Worm (Caenorhabditis elegans) whole organism, L3 larva: Measurements from ENCODE around the gene dsl-2.
A peak's percentile ranks its signal among the peaks of the same experiment; 100 is the strongest.

Experiments used
- R02D3.7 ChIP-seq: fragments of 150-350 bp; optimal IDR thresholded peaks from 2 replicates; lab custom pipeline; 2014; ENCODE audit warnings: missing biosample characterization, missing genetic modification characterization
- aly-2 ChIP-seq: fragments of 150-350 bp; optimal IDR thresholded peaks from 2 replicates; lab custom pipeline; 2014; ENCODE audit warnings: missing biosample characterization, missing genetic modification characterization
- ama-1 ChIP-seq: fragments of 150-350 bp; optimal IDR thresholded peaks from 2 replicates; lab custom pipeline; 2018
- ceh-16 ChIP-seq: sonication (generic microtip); optimal IDR thresholded peaks from 2 replicates; lab custom pipeline; 2017; ENCODE audit warnings: missing biosample characterization, missing genetic modification characterization
- ceh-28 ChIP-seq: fragments of 150-350 bp; optimal IDR thresholded peaks from 2 replicates; lab custom pipeline; 2014; ENCODE audit warnings: missing biosample characterization, missing genetic modification reagents, missing genetic modification characterization
- daf-12 ChIP-seq: fragments of 150-350 bp; optimal IDR thresholded peaks from 2 replicates; lab custom pipeline; 2014; ENCODE audit warnings: missing biosample characterization, missing genetic modification reagents, missing genetic modification characterization
- egl-27 ChIP-seq: sonication (generic microtip); optimal IDR thresholded peaks from 4 replicates; lab custom pipeline; 2017; ENCODE audit warnings: missing biosample characterization, missing genetic modification reagents, missing genetic modification characterization
- egl-5 ChIP-seq: fragments of 150-350 bp; optimal IDR thresholded peaks from 2 replicates; lab custom pipeline; 2017; ENCODE audit warnings: missing biosample characterization, missing genetic modification reagents, missing genetic modification characterization, inconsistent platforms
- elt-2 ChIP-seq: sonication (generic microtip); optimal IDR thresholded peaks from 2 replicates; lab custom pipeline; 2016; ENCODE audit warnings: missing genetic modification reagents, mild to moderate bottlenecking, missing genetic modification characterization, missing compliant biosample characterization
- elt-3 ChIP-seq, 3 experiments: fragments of 150-350 bp in 1 of 3; sonication (generic microtip) in 2 of 3; optimal IDR thresholded peaks; 2 replicates in 2 of 3; 4 replicates in 1 of 3; lab custom pipeline; 2014 to 2017; ENCODE audit warnings: missing biosample characterization in 3 of 3, missing genetic modification characterization in 3 of 3
- eor-1 ChIP-seq, 2 experiments: fragments of 150-350 bp; optimal IDR thresholded peaks; 2 replicates each; lab custom pipeline; 2014 to 2018; ENCODE audit warnings: missing biosample characterization in 2 of 2, missing genetic modification characterization in 2 of 2
- fkh-10 ChIP-seq: sonication (generic microtip); optimal IDR thresholded peaks from 2 replicates; lab custom pipeline; 2017; ENCODE audit warnings: missing biosample characterization, missing genetic modification reagents, missing genetic modification characterization
- fkh-2 ChIP-seq: fragments of 150-350 bp; optimal IDR thresholded peaks from 2 replicates; lab custom pipeline; 2014; ENCODE audit warnings: missing biosample characterization, missing genetic modification reagents, missing genetic modification characterization
- fos-1 ChIP-seq: fragments of 150-350 bp; optimal IDR thresholded peaks from 2 replicates; lab custom pipeline; 2014; ENCODE audit warnings: missing biosample characterization, missing genetic modification characterization
- hmg-11 ChIP-seq: sonication (generic microtip); optimal IDR thresholded peaks from 2 replicates; lab custom pipeline; 2016; ENCODE audit warnings: missing genetic modification characterization, missing compliant biosample characterization
- lin-15B ChIP-seq: fragments of 150-350 bp; optimal IDR thresholded peaks from 2 replicates; lab custom pipeline; 2014; ENCODE audit warnings: missing biosample characterization, missing genetic modification characterization
- lin-39 ChIP-seq: fragments of 150-350 bp; optimal IDR thresholded peaks from 2 replicates; lab custom pipeline; 2018; ENCODE audit warnings: missing biosample characterization, missing genetic modification reagents, missing genetic modification characterization
- lsy-12 ChIP-seq: sonication (generic microtip); optimal IDR thresholded peaks from 2 replicates; lab custom pipeline; 2016; ENCODE audit warnings: mild to moderate bottlenecking, missing genetic modification characterization, missing compliant biosample characterization
- mdl-1 ChIP-seq: fragments of 150-350 bp; optimal IDR thresholded peaks from 2 replicates; lab custom pipeline; 2014; ENCODE audit warnings: missing biosample characterization, missing genetic modification characterization
- mml-1 ChIP-seq: fragments of 150-350 bp; sonication (generic microtip); optimal IDR thresholded peaks from 3 replicates; lab custom pipeline; 2014; ENCODE audit warnings: missing biosample characterization, missing genetic modification characterization
- nfya-1 ChIP-seq: sonication (generic microtip); optimal IDR thresholded peaks from 2 replicates; lab custom pipeline; 2017; ENCODE audit warnings: missing genetic modification characterization, mild to moderate bottlenecking, missing compliant biosample characterization, antibody characterized with exemption, moderate library complexity; ENCODE audit not compliant: insufficient read depth
- nhr-11 ChIP-seq: fragments of 150-350 bp; optimal IDR thresholded peaks from 2 replicates; lab custom pipeline; 2014; ENCODE audit warnings: missing biosample characterization, missing genetic modification characterization
- nhr-12 ChIP-seq: fragments of 150-350 bp; optimal IDR thresholded peaks from 2 replicates; lab custom pipeline; 2014; ENCODE audit warnings: missing biosample characterization, missing genetic modification characterization
- nhr-23 ChIP-seq: fragments of 150-350 bp; optimal IDR thresholded peaks from 2 replicates; lab custom pipeline; 2014; ENCODE audit warnings: missing biosample characterization, missing genetic modification reagents, missing genetic modification characterization
- nhr-237 ChIP-seq: fragments of 150-350 bp; optimal IDR thresholded peaks from 2 replicates; lab custom pipeline; 2014; ENCODE audit warnings: missing biosample characterization, missing genetic modification characterization
- nhr-28 ChIP-seq: fragments of 150-350 bp; optimal IDR thresholded peaks from 2 replicates; lab custom pipeline; 2014; ENCODE audit warnings: missing biosample characterization, missing genetic modification characterization
- nhr-43 ChIP-seq: sonication (generic microtip); optimal IDR thresholded peaks from 2 replicates; lab custom pipeline; 2016; ENCODE audit warnings: mild to moderate bottlenecking, missing genetic modification characterization, missing compliant biosample characterization; ENCODE audit not compliant: poor library complexity, severe bottlenecking
- nhr-67 ChIP-seq: fragments of 150-350 bp; optimal IDR thresholded peaks from 2 replicates; lab custom pipeline; 2014; ENCODE audit warnings: missing biosample characterization, missing genetic modification characterization
- nhr-76 ChIP-seq: fragments of 150-350 bp; sonication (generic microtip); optimal IDR thresholded peaks from 5 replicates; lab custom pipeline; 2014; ENCODE audit warnings: missing biosample characterization, missing genetic modification characterization
- nhr-77 ChIP-seq: fragments of 150-350 bp; optimal IDR thresholded peaks from 2 replicates; lab custom pipeline; 2014; ENCODE audit warnings: missing biosample characterization, missing genetic modification characterization
- pqm-1 ChIP-seq: fragments of 150-350 bp; optimal IDR thresholded peaks from 2 replicates; lab custom pipeline; 2017; ENCODE audit warnings: missing biosample characterization, missing genetic modification characterization, inconsistent platforms
- sea-2 ChIP-seq: fragments of 150-350 bp; sonication (generic microtip); optimal IDR thresholded peaks from 4 replicates; lab custom pipeline; 2014; ENCODE audit warnings: missing biosample characterization, missing genetic modification reagents, missing genetic modification characterization
- skn-1 ChIP-seq: fragments of 150-350 bp; optimal IDR thresholded peaks from 2 replicates; lab custom pipeline; 2014; ENCODE audit warnings: missing biosample characterization, missing genetic modification characterization
- snpc-4 ChIP-seq: fragments of 150-350 bp; optimal IDR thresholded peaks from 2 replicates; lab custom pipeline; 2014; ENCODE audit warnings: missing biosample characterization, missing genetic modification characterization
- unc-62 ChIP-seq: fragments of 150-350 bp; sonication (generic microtip); optimal IDR thresholded peaks from 4 replicates; lab custom pipeline; 2014; ENCODE audit warnings: missing biosample characterization, missing genetic modification reagents, missing genetic modification characterization
- zag-1 ChIP-seq: fragments of 150-350 bp; optimal IDR thresholded peaks from 2 replicates; lab custom pipeline; 2014; ENCODE audit warnings: missing biosample characterization, missing genetic modification characterization
- ztf-11 ChIP-seq: fragments of 150-350 bp; optimal IDR thresholded peaks from 2 replicates; lab custom pipeline; 2014; ENCODE audit warnings: missing biosample characterization, missing genetic modification characterization
- ztf-4 ChIP-seq: fragments of 150-350 bp; optimal IDR thresholded peaks from 2 replicates; lab custom pipeline; 2014; ENCODE audit warnings: missing biosample characterization, missing genetic modification characterization

Gene dsl-2

ce11 chrIV:1213192-1213591 is 8.4 kb upstream of the dsl-2 start:
- TF ChIP-seq nhr-237 = no peak
- peak; percentile 38 for TF ChIP-seq nfya-1
- peak; percentile 43 for TF ChIP-seq snpc-4 (tag; lab: Kevin White, UChicago)
- TF ChIP-seq lin-39 = peak; percentile 49
- TF ChIP-seq egl-27 (tag; lab: Kevin White, UChicago) = no peak
- TF ChIP-seq fkh-2 = no peak

- TF ChIP-seq nfya-1 = no peak
- no peak for TF ChIP-seq nhr-237
- TF ChIP-seq ztf-4 (tag; lab: Kevin White, UChicago) = no peak
- TF ChIP-seq eor-1 (tag; optimal IDR thresholded peaks at IDR 0.05; lab: Kevin White, UChicago) = no peak
- TF ChIP-seq fkh-2 = no peak
- no peak for TF ChIP-seq mml-1
Observed at ce11 chrIV:1212357-1212756, 7.6 kb upstream of the dsl-2 start.

- no peak for TF ChIP-seq ceh-16 (tag; lab: Kevin White, UChicago)
- TF ChIP-seq snpc-4 (tag; lab: Kevin White, UChicago) = peak; percentile 48
- no peak for TF ChIP-seq nhr-77 (tag; lab: Kevin White, UChicago)
- TF ChIP-seq elt-2 = peak; percentile 60
- peak; percentile 10 for TF ChIP-seq pqm-1 (tag; lab: Kevin White, UChicago)
Observed at ce11 chrIV:1211902-1212301, 7.1 kb upstream of the dsl-2 start.

- TF ChIP-seq nhr-12 (tag; lab: Kevin White, UChicago) (no peak), mdl-1 (tag; lab: Kevin White, UChicago) (no peak), fkh-10 (GFP tag; lab: Kevin White, UChicago) (no peak), ama-1 (lab: Kevin White, UChicago) (no peak), sea-2 (GFP tag; lab: Kevin White, UChicago) (no peak)
Observed at ce11 chrIV:1209813-1210212, 5.0 kb upstream of the dsl-2 start.

- TF ChIP-seq lin-39 (no peak), R02D3.7 (tag; lab: Kevin White, UChicago) (no peak), nhr-76 (tag; lab: Kevin White, UChicago) (no peak), elt-3 (tag; optimal IDR thresholded peaks at IDR 0.05; lab: Kevin White, UChicago) (no peak), lsy-12 (tag; lab: Kevin White, UChicago) (no peak), unc-62 (no peak), nhr-77 (tag; lab: Kevin White, UChicago) (no peak), nhr-237 (no peak), skn-1 (no peak), eor-1 (tag; optimal IDR thresholded peaks at IDR 0.05; lab: Kevin White, UChicago) (no peak), nhr-11 (tag; lab: Kevin White, UChicago) (no peak), hmg-11 (tag; lab: Kevin White, UChicago) (no peak), zag-1 (tag; lab: Kevin White, UChicago) (no peak), nhr-28 (tag; lab: Kevin White, UChicago) (no peak), ceh-28 (tag; lab: Kevin White, UChicago) (no peak), ztf-4 (tag; lab: Kevin White, UChicago) (no peak), nhr-23 (tag; lab: Kevin White, UChicago) (no peak), lin-15B (tag; lab: Kevin White, UChicago) (no peak), fkh-10 (GFP tag; lab: Kevin White, UChicago) (no peak)
Observed at ce11 chrIV:1209320-1209719, 4.5 kb upstream of the dsl-2 start.

ce11 chrIV:1207980-1208379 is 3.2 kb upstream of the dsl-2 start, which contains the start of gene dsl-1:
Gene dsl-1 (minus strand): TSS chrIV:1208080.
- TF ChIP-seq nhr-23 (tag; lab: Kevin White, UChicago) (no peak), nhr-67 (tag; lab: Kevin White, UChicago) (no peak), ztf-11 (tag; lab: Kevin White, UChicago) (no peak), nhr-43 (tag; lab: Kevin White, UChicago) (no peak), daf-12 (no peak), aly-2 (no peak), nhr-237 (no peak), lin-15B (tag; lab: Kevin White, UChicago) (no peak), pqm-1 (tag; lab: Kevin White, UChicago) (no peak), elt-3 (tag; optimal IDR thresholded peaks at IDR 0.05; lab: Kevin White, UChicago) (no peak), hmg-11 (tag; lab: Kevin White, UChicago) (no peak), egl-5 (tag; lab: Kevin White, UChicago) (no peak), zag-1 (tag; lab: Kevin White, UChicago) (no peak), nhr-12 (tag; lab: Kevin White, UChicago) (no peak), fkh-10 (GFP tag; lab: Kevin White, UChicago) (no peak), mdl-1 (tag; lab: Kevin White, UChicago) (no peak), ama-1 (lab: Kevin White, UChicago) (no peak), fos-1 (tag; lab: Kevin White, UChicago) (no peak)
